Fruit fly (Drosophila melanogaster) whole organism, prepupa: ENCODE measurements around the gene TfIIA-S.
A peak's percentile ranks its signal among the peaks of the same experiment; 100 is the strongest.

ENCODE experiments used
- CG11294 ChIP-seq: fragments of 200-800 bp; sonication (Bioruptor generic); IDR thresholded peaks from 2 replicates; pipeline ENCODE4 v1.3.6; 2022; ENCODE audit warnings: missing biosample characterization, missing genetic modification characterization
- CG32006 ChIP-seq: fragments of 200-800 bp; sonication (Bioruptor generic); optimal IDR thresholded peaks from 3 replicates; lab custom pipeline; 2017; ENCODE audit warnings: missing biosample characterization, mild to moderate bottlenecking, missing genetic modification characterization
- CG6163 ChIP-seq: fragments of 200-800 bp; sonication (Bioruptor generic); IDR thresholded peaks from 3 replicates; pipeline ENCODE4 v1.3.6; 2022; ENCODE audit warnings: missing biosample characterization, missing genetic modification characterization
- CG6854 ChIP-seq: fragments of 200-800 bp; sonication (Bioruptor generic); optimal IDR thresholded peaks from 2 replicates; lab custom pipeline; 2017; ENCODE audit warnings: missing biosample characterization, mild to moderate bottlenecking, missing genetic modification characterization
- CG8119 ChIP-seq: fragments of 200-800 bp; sonication (Bioruptor generic); IDR thresholded peaks from 3 replicates; pipeline ENCODE4 v1.3.6; 2022; ENCODE audit warnings: missing biosample characterization, missing genetic modification characterization
- Eip93F ChIP-seq: fragments of 200-800 bp; sonication (Bioruptor generic); optimal IDR thresholded peaks from 2 replicates; lab custom pipeline; 2016; ENCODE audit warnings: missing biosample characterization, mild to moderate bottlenecking, missing genetic modification characterization
- Gug ChIP-seq: fragments of 200-800 bp; sonication (Bioruptor generic); IDR thresholded peaks from 2 replicates; pipeline ENCODE4 v1.3.6; 2022; ENCODE audit warnings: missing biosample characterization, missing genetic modification characterization
- Hr38 ChIP-seq: sonication (Bioruptor generic); optimal IDR thresholded peaks from 2 replicates; lab custom pipeline; 2016; ENCODE audit warnings: missing biosample characterization, missing genetic modification characterization
- Hr39 ChIP-seq: fragments of 200-800 bp; sonication (Bioruptor generic); optimal IDR thresholded peaks from 2 replicates; lab custom pipeline; 2016; ENCODE audit warnings: missing biosample characterization, missing genetic modification characterization
- cyc ChIP-seq: fragments of 200-800 bp; sonication (Bioruptor generic); optimal IDR thresholded peaks from 3 replicates; lab custom pipeline; 2016; ENCODE audit warnings: missing biosample characterization, missing genetic modification characterization
- dsx ChIP-seq: fragments of 200-800 bp; optimal IDR thresholded peaks from 3 replicates; lab custom pipeline; 2019; ENCODE audit warnings: missing biosample characterization, mild to moderate bottlenecking, missing genetic modification characterization, moderate library complexity; ENCODE audit not compliant: poor library complexity, severe bottlenecking

dm6 chr3R:23869203-23869892 is 21.5 kb downstream of the TfIIA-S start:
- peak; percentile 62 for TF ChIP-seq dsx
- no peak for TF ChIP-seq cyc (GFP tag; lab: Kevin White, UChicago)
- TF ChIP-seq Hr39 (GFP tag; lab: Kevin White, UChicago): no peak
- TF ChIP-seq CG11294 (GFP tag; lab: Robert Waterston, UW): no peak
- no peak for TF ChIP-seq Eip93F
- no peak for TF ChIP-seq CG32006
- no peak for TF ChIP-seq CG6163 (GFP tag; lab: Robert Waterston, UW)
- no peak for TF ChIP-seq CG6854 (GFP tag; lab: Kevin White, UChicago)
- TF ChIP-seq CG8119 (GFP tag; lab: Robert Waterston, UW): no peak
- TF ChIP-seq Gug: no peak
- no peak for TF ChIP-seq Hr38 (GFP tag; lab: Kevin White, UChicago)
